Fruit fly (Drosophila melanogaster) whole organism, wandering third instar larva: Measurements from ENCODE around the gene Prestin.
"Not testable (repeated sequence)": the region's sequence is repeated elsewhere in the genome, so short reads cannot be mapped to it uniquely, and the experiment has no call there.

Experiments
- CG32264 ChIP-seq: fragments of 200-800 bp; sonication (Bioruptor generic); optimal IDR thresholded peaks from 2 replicates; lab custom pipeline; 2016; ENCODE audit warnings: missing biosample characterization, missing genetic modification characterization
- CG9705 ChIP-seq: fragments of 200-800 bp; sonication (Bioruptor generic); optimal IDR thresholded peaks from 2 replicates; lab custom pipeline; 2018; ENCODE audit warnings: missing biosample characterization, mild to moderate bottlenecking, missing genetic modification characterization
- Dfd ChIP-seq: fragments of >200 bp; optimal IDR thresholded peaks from 2 replicates; lab custom pipeline; 2017; ENCODE audit warnings: missing biosample characterization, missing genetic modification characterization
- HLH106 ChIP-seq: fragments of 200-800 bp; optimal IDR thresholded peaks from 3 replicates; lab custom pipeline; 2019; ENCODE audit warnings: missing biosample characterization, mild to moderate bottlenecking, missing genetic modification characterization, moderate library complexity
- Hr83 ChIP-seq: fragments of 200-300 bp; sonication (Bioruptor generic); optimal IDR thresholded peaks from 2 replicates; lab custom pipeline; 2016; ENCODE audit warnings: missing biosample characterization, mild to moderate bottlenecking, missing genetic modification characterization, moderate library complexity; ENCODE audit not compliant: poor library complexity, severe bottlenecking
- Myc ChIP-seq: fragments of >200 bp; optimal IDR thresholded peaks from 2 replicates; lab custom pipeline; 2017
- OdsH ChIP-seq: fragments of 200-800 bp; sonication (Bioruptor generic); optimal IDR thresholded peaks from 2 replicates; lab custom pipeline; 2016; ENCODE audit warnings: missing biosample characterization, mild to moderate bottlenecking, missing genetic modification characterization
- Rel ChIP-seq, 2 experiments: fragments of 200-800 bp; sonication (Bioruptor generic) in 1 of 2; optimal IDR thresholded peaks; 2 replicates in 1 of 2; 3 replicates in 1 of 2; lab custom pipeline; 2016 to 2019; ENCODE audit warnings: mild to moderate bottlenecking in 2 of 2, missing biosample characterization in 2 of 2, missing genetic modification characterization in 2 of 2, moderate library complexity in 1 of 2
- Sp1 ChIP-seq: fragments of 200-800 bp; sonication (Bioruptor generic); optimal IDR thresholded peaks from 3 replicates; lab custom pipeline; 2019; ENCODE audit warnings: missing biosample characterization, mild to moderate bottlenecking, missing genetic modification characterization, moderate library complexity
- Vsx2 ChIP-seq: fragments of 200-300, 225-300 bp; sonication (Bioruptor generic); optimal IDR thresholded peaks from 2 replicates; lab custom pipeline; 2018; ENCODE audit warnings: missing biosample characterization, missing genetic modification characterization; ENCODE audit not compliant: partially characterized antibody
- br ChIP-seq: fragments of 200-800 bp; sonication (Bioruptor generic); optimal IDR thresholded peaks from 2 replicates; lab custom pipeline; 2016; ENCODE audit warnings: missing biosample characterization, missing genetic modification characterization
- dmrt93B ChIP-seq: fragments of 200-800 bp; sonication (Bioruptor generic); optimal IDR thresholded peaks from 2 replicates; lab custom pipeline; 2018; ENCODE audit warnings: missing biosample characterization, mild to moderate bottlenecking, missing genetic modification characterization
- ey ChIP-seq: fragments of 200-800 bp; sonication (Bioruptor generic); optimal IDR thresholded peaks from 2 replicates; lab custom pipeline; 2016; ENCODE audit warnings: missing biosample characterization, missing genetic modification characterization
- foxo ChIP-seq, 2 experiments: fragments of 200-800 bp; sonication (Bioruptor generic); optimal IDR thresholded peaks; 2 replicates in 1 of 2; 3 replicates in 1 of 2; lab custom pipeline; 2016 to 2017; ENCODE audit warnings: missing biosample characterization in 2 of 2, missing genetic modification characterization in 2 of 2
- fru ChIP-seq: fragments of 200-800 bp; sonication (Bioruptor generic); optimal IDR thresholded peaks from 3 replicates; lab custom pipeline; 2016; ENCODE audit warnings: missing biosample characterization, mild to moderate bottlenecking, missing genetic modification characterization
- h ChIP-seq: fragments of 200-800 bp; sonication (Bioruptor generic); optimal IDR thresholded peaks from 3 replicates; lab custom pipeline; 2016; ENCODE audit warnings: missing biosample characterization, mild to moderate bottlenecking, missing genetic modification characterization
- jim ChIP-seq: fragments of 175-275, 200-325 bp; sonication (Bioruptor generic); optimal IDR thresholded peaks from 2 replicates; lab custom pipeline; 2016; ENCODE audit warnings: missing biosample characterization, mild to moderate bottlenecking, missing genetic modification characterization
- psq ChIP-seq: fragments of 200-800 bp; sonication (Bioruptor generic); optimal IDR thresholded peaks from 3 replicates; lab custom pipeline; 2017; ENCODE audit warnings: missing biosample characterization, mild to moderate bottlenecking, missing genetic modification characterization, moderate library complexity
- rgr ChIP-seq: fragments of 200-800 bp; sonication (Bioruptor generic); optimal IDR thresholded peaks from 3 replicates; lab custom pipeline; 2016; ENCODE audit warnings: missing biosample characterization, mild to moderate bottlenecking, missing genetic modification characterization
- sage ChIP-seq: fragments of 200-800 bp; sonication (Bioruptor generic); optimal IDR thresholded peaks from 2 replicates; lab custom pipeline; 2016; ENCODE audit warnings: missing biosample characterization, mild to moderate bottlenecking, missing genetic modification characterization
- sv ChIP-seq: fragments of 200-800 bp; sonication (Bioruptor generic); optimal IDR thresholded peaks from 3 replicates; lab custom pipeline; 2016; ENCODE audit warnings: missing biosample characterization, missing genetic modification characterization
- woc ChIP-seq: sonication (Bioruptor generic); optimal IDR thresholded peaks from 2 replicates; lab custom pipeline; 2016; ENCODE audit warnings: missing biosample characterization, mild to moderate bottlenecking, missing genetic modification characterization

The Prestin gene

dm6 chr3L:17858174-17858573 lies 49.4 kb downstream of the Prestin start, which contains the start of gene CG34002:
Gene CG34002, plus strand, starts transcription at chr3L:17858474.
- TF ChIP-seq CG32264 (GFP tag; lab: Kevin White, UChicago); Vsx2; Sp1: not testable (repeated sequence)

DNA sequence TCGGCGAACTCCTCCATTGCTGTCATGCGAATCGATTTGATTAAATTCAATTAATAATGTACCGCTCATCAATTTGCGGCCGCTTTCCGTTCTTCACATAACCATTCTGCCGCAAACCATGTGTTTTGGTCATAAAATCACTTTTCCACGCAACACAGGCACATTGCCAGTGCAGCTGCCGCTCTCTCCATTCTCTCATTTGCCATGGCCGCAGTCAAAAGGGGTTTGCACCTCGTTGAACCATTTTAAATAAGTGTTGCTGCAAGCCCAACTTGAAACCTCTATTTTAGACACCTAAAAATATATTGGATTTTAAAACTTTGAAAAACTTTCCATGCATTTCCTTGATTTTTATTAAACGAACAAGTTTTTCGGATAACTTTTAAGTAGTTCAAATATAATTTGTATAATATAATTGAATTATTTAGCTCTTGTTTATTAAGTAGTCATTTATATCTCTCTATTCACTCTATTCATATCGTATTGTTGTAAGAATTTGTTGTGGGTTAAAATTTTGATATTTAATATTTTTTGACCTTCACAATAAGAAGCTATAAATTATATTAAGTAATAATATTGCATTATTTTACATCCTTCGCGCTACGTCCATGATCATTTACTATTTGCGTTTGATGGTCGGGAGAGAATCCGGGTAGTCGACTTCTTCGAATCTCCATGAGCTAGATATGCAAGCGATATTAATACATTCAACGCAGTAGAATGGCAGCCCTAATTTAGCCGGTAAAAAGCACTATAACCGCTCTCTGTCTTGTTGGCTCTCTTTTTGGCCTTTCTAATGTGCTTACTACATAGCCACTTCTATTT lies 50.7 kb downstream of the Prestin start, which contains the start of gene CG5535:
CG5535 (minus strand) TSS at position 140 of the 825 bp plus-strand sequence.
- TF ChIP-seq sv (GFP tag; lab: Kevin White, UChicago) = peak; percentile 57
- TF ChIP-seq ey = peak; percentile 32
- peak; percentile 68 for TF ChIP-seq psq (GFP tag; lab: Kevin White, UChicago)
- TF ChIP-seq HLH106 (tag; lab: Kevin White, UChicago) = peak; percentile 52
- TF ChIP-seq h (GFP tag; lab: Kevin White, UChicago) = peak; percentile 45
- peak; percentile 52 for TF ChIP-seq rgr
- TF ChIP-seq br (GFP tag; lab: Kevin White, UChicago) = peak; percentile 35
- peak; percentile 52 for TF ChIP-seq dmrt93B
- TF ChIP-seq Sp1 = peak; percentile 72
- peak; percentile 60 for TF ChIP-seq fru (GFP tag; lab: Kevin White, UChicago)
- peak in 1 of 2 experiments; percentile 80 for TF ChIP-seq foxo (GFP tag; optimal IDR thresholded peaks at IDR 0.05; lab: Kevin White, UChicago)
- TF ChIP-seq jim (GFP tag; lab: Kevin White, UChicago) = no peak
- peak; percentile 62 for TF ChIP-seq OdsH
- no peak for TF ChIP-seq CG9705 (GFP tag; lab: Kevin White, UChicago)
- peak; percentile 41 for TF ChIP-seq Hr83
- no peak for TF ChIP-seq Rel (GFP tag; optimal IDR thresholded peaks at IDR 0.05; lab: Kevin White, UChicago)
- no peak for TF ChIP-seq Rel (tag; optimal IDR thresholded peaks at IDR 0.05; lab: Kevin White, UChicago)
- TF ChIP-seq sage = no peak

dm6 chr3L:17849517-17849916 lies 58.1 kb downstream of the Prestin start, which contains the start of gene TrpRS-m:
Gene TrpRS-m, plus strand, starts transcription at chr3L:17849727.
- TF ChIP-seq Myc (lab: Kevin White, UChicago) (peak; percentile 65), Dfd (no peak), rgr (no peak), woc (GFP tag; lab: Kevin White, UChicago) (peak; percentile 60)
